Worm (Caenorhabditis elegans) whole organism, mixed stage, embryonic: ENCODE data around the gene T28C12.6.

Source experiments
- bed-3 ChIP-seq: fragments of 200-800 bp; sonication (Bioruptor generic); optimal IDR thresholded peaks from 3 replicates; lab custom pipeline; 2018; ENCODE audit warnings: mild to moderate bottlenecking, missing genetic modification characterization, moderate library complexity, missing compliant biosample characterization
- ces-1 ChIP-seq: fragments of 150-350 bp; optimal IDR thresholded peaks from 2 replicates; lab custom pipeline; 2014; ENCODE audit warnings: missing biosample characterization, missing genetic modification reagents, missing genetic modification characterization
- lin-32 ChIP-seq: fragments of 200-800 bp; sonication (Bioruptor generic); optimal IDR thresholded peaks from 2 replicates; lab custom pipeline; 2018; ENCODE audit warnings: mild to moderate bottlenecking, missing genetic modification characterization, missing compliant biosample characterization
- mep-1 ChIP-seq: fragments of 150-350 bp; optimal IDR thresholded peaks from 2 replicates; lab custom pipeline; 2017; ENCODE audit warnings: missing biosample characterization, missing genetic modification reagents, missing genetic modification characterization, inconsistent platforms
- mls-2 ChIP-seq: sonication (generic microtip); optimal IDR thresholded peaks from 2 replicates; lab custom pipeline; 2016; ENCODE audit warnings: mild to moderate bottlenecking, missing genetic modification characterization, moderate library complexity, missing compliant biosample characterization
- nhr-237 ChIP-seq: fragments of 150-350 bp; optimal IDR thresholded peaks from 2 replicates; lab custom pipeline; 2014; ENCODE audit warnings: missing biosample characterization, missing genetic modification characterization
- tbx-8 ChIP-seq: fragments of 200-800 bp; sonication (Bioruptor generic); optimal IDR thresholded peaks from 2 replicates; lab custom pipeline; 2018; ENCODE audit warnings: mild to moderate bottlenecking, missing genetic modification characterization, moderate library complexity, missing compliant biosample characterization

Gene T28C12.6

ce11 chrV:6286343-6286742, 49.6 kb downstream of the T28C12.6 start, which contains the start of gene srn-1:
TSS of gene srn-1 (minus strand) at chrV:6286443.
- TF ChIP-seq ces-1 (GFP tag; lab: Kevin White, UChicago) (no peak), tbx-8 (GFP tag; lab: Kevin White, UChicago) (no peak), nhr-237 (tag; lab: Kevin White, UChicago) (no peak), lin-32 (GFP tag; lab: Kevin White, UChicago) (no peak), mep-1 (no peak), mls-2 (tag; lab: Kevin White, UChicago) (no peak), bed-3 (GFP tag; lab: Kevin White, UChicago) (no peak)
